Worm (Caenorhabditis elegans) whole organism, midembryonic: ENCODE data around the gene srd-45.

Experiments used
- cog-1 ChIP-seq: sonication (generic microtip); optimal IDR thresholded peaks from 2 replicates; lab custom pipeline; 2016; ENCODE audit warnings: missing genetic modification characterization, missing compliant biosample characterization
- flt-1 ChIP-seq: fragments of 200-800 bp; sonication (Bioruptor generic); IDR thresholded peaks from 2 replicates; pipeline ENCODE4 v1.3.6; 2022; ENCODE audit warnings: missing genetic modification characterization, missing compliant biosample characterization
- tab-1 ChIP-seq: fragments of 200-800 bp; sonication (Bioruptor generic); IDR thresholded peaks from 2 replicates; pipeline ENCODE4 v1.3.6; 2022; ENCODE audit warnings: missing genetic modification characterization, missing compliant biosample characterization
- ztf-23 ChIP-seq: fragments of 200-800 bp; sonication (Bioruptor generic); IDR thresholded peaks from 2 replicates; pipeline ENCODE4 v1.3.6; 2022; ENCODE audit warnings: missing genetic modification reagents, missing genetic modification characterization, missing compliant biosample characterization

DNA sequence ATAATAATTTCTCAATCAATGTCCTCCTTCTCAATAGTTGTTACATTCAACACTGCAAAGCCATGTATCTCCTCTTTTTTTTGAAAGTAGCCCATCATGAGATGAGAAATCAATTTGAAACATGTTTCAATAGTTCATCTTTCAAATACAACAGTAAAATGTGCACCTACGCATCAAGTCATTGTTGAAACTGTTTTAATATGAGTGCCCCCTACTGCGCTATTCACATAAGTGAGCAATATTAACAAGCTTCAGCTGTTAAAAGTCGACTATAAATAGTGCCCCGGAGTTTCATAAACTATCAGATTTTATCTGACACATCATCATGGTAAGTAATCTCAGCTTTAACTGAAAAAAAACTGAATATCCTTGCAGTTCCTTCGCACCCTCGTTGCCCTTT is 31.7 kb downstream of the srd-45 start, which contains the start of the genes nspc-15 and F19H6.6:
- no peak for TF ChIP-seq cog-1 (tag; lab: Kevin White, UChicago)
- no peak for TF ChIP-seq flt-1 (GFP tag; lab: Robert Waterston, UW)
- no peak for TF ChIP-seq ztf-23 (GFP tag; lab: Robert Waterston, UW)
- TF ChIP-seq tab-1 (GFP tag; lab: Robert Waterston, UW): no peak
